ENCODE assay signal across 7 worm cellular contexts in genomic region chrIV:1054736-1055135, ce11.
A peak's percentile ranks its signal among the peaks of the same experiment; 100 is the strongest.
TF ChIP-seq lines count a peak whose summit lies in the region.

TSS of gene dcap-1 (minus strand) at chrIV:1054794.

TF ChIP-seq in whole organism, L1 larva, 84 proteins besides CTCF, POLR2A, EP300 and RAD21 (continues in another document):
- TF ChIP-seq C04F5.9 (tag; optimal IDR thresholded peaks at IDR 0.05; lab: Kevin White, UChicago) (peak; percentile 45), F16B12.6 (tag; optimal IDR thresholded peaks at IDR 0.05; lab: Kevin White, UChicago) (no peak), C16A3.4 (tag; optimal IDR thresholded peaks at IDR 0.05; lab: Kevin White, UChicago) (peak; percentile 12), ceh-82 (tag; optimal IDR thresholded peaks at IDR 0.05; lab: Kevin White, UChicago) (peak in 2 of 3 experiments; percentile 36 to 53), ceh-8 (GFP tag; optimal IDR thresholded peaks at IDR 0.05; lab: Kevin White, UChicago) (no peak), snu-23 (GFP tag; optimal IDR thresholded peaks at IDR 0.05; lab: Kevin White, UChicago) (peak; percentile 53), nhr-47 (tag; optimal IDR thresholded peaks at IDR 0.05; lab: Kevin White, UChicago) (peak; percentile 51), jun-1 (tag; optimal IDR thresholded peaks at IDR 0.05; lab: Kevin White, UChicago) (no peak), mab-9 (GFP tag; IDR thresholded peaks at IDR 0.05; lab: Robert Waterston, UW) (no peak), lin-13 (GFP tag; optimal IDR thresholded peaks at IDR 0.05; lab: Kevin White, UChicago) (no peak), mdl-1 (tag; optimal IDR thresholded peaks at IDR 0.05; lab: Kevin White, UChicago) (no peak), elt-2 (tag; optimal IDR thresholded peaks at IDR 0.05; lab: Kevin White, UChicago) (no peak), ceh-88 (GFP tag; IDR thresholded peaks at IDR 0.05; lab: Robert Waterston, UW) (no peak)

TF ChIP-seq in whole organism, L2 larva, 48 proteins besides CTCF, POLR2A, EP300 and RAD21 (continues in another document):
- TF ChIP-seq Y55F3AM.14 (GFP tag; optimal IDR thresholded peaks at IDR 0.05; lab: Kevin White, UChicago) (no peak), nhr-129 (tag; optimal IDR thresholded peaks at IDR 0.05; lab: Kevin White, UChicago) (peak; percentile 13), nhr-6 (tag; optimal IDR thresholded peaks at IDR 0.05; lab: Kevin White, UChicago) (no peak), lin-11 (tag; optimal IDR thresholded peaks at IDR 0.05; lab: Kevin White, UChicago) (no peak), mdl-1 (tag; optimal IDR thresholded peaks at IDR 0.05; lab: Kevin White, UChicago) (no peak), unc-62 (GFP tag; optimal IDR thresholded peaks at IDR 0.05; lab: Kevin White, UChicago) (no peak), elt-3 (tag; optimal IDR thresholded peaks at IDR 0.05; lab: Kevin White, UChicago) (no peak), lin-39 (tag; optimal IDR thresholded peaks at IDR 0.05; lab: Kevin White, UChicago) (no peak), crh-2 (tag; optimal IDR thresholded peaks at IDR 0.05; lab: Kevin White, UChicago) (peak; percentile 18), egl-27 (tag; optimal IDR thresholded peaks at IDR 0.05; lab: Kevin White, UChicago) (no peak), gmeb-1 (tag; optimal IDR thresholded peaks at IDR 0.05; lab: Kevin White, UChicago) (peak; percentile 4), R02D3.7 (tag; optimal IDR thresholded peaks at IDR 0.05; lab: Kevin White, UChicago) (peak; percentile 93), unc-39 (tag; optimal IDR thresholded peaks at IDR 0.05; lab: Kevin White, UChicago) (no peak), nhr-25 (tag; optimal IDR thresholded peaks at IDR 0.05; lab: Kevin White, UChicago) (no peak)

TF ChIP-seq in whole organism, L3 larva, 47 proteins besides CTCF, POLR2A, EP300 and RAD21 (continues in another document):
- TF ChIP-seq nhr-25 (tag; optimal IDR thresholded peaks at IDR 0.05; lab: Kevin White, UChicago) (peak; percentile 3), elt-1 (tag; optimal IDR thresholded peaks at IDR 0.05; lab: Kevin White, UChicago) (no peak), ceh-16 (tag; optimal IDR thresholded peaks at IDR 0.05; lab: Kevin White, UChicago) (no peak), nfya-1 (tag; optimal IDR thresholded peaks at IDR 0.05; lab: Kevin White, UChicago; ENCODE audit: insufficient read depth) (peak; percentile 21), nhr-77 (tag; optimal IDR thresholded peaks at IDR 0.05; lab: Kevin White, UChicago) (no peak), jun-1 (tag; optimal IDR thresholded peaks at IDR 0.05; lab: Kevin White, UChicago) (no peak), ceh-28 (tag; optimal IDR thresholded peaks at IDR 0.05; lab: Kevin White, UChicago) (no peak), fkh-2 (tag; optimal IDR thresholded peaks at IDR 0.05; lab: Kevin White, UChicago) (no peak), nhr-67 (tag; optimal IDR thresholded peaks at IDR 0.05; lab: Kevin White, UChicago) (no peak), ceh-82 (tag; optimal IDR thresholded peaks at IDR 0.05; lab: Kevin White, UChicago) (no peak), nhr-11 (tag; optimal IDR thresholded peaks at IDR 0.05; lab: Kevin White, UChicago) (no peak), nhr-43 (tag; optimal IDR thresholded peaks at IDR 0.05; lab: Kevin White, UChicago; ENCODE audit: poor library complexity, severe bottlenecking) (no peak), nhr-237 (tag; optimal IDR thresholded peaks at IDR 0.05; lab: Kevin White, UChicago) (no peak), ama-1 (optimal IDR thresholded peaks at IDR 0.05; lab: Kevin White, UChicago) (peak; percentile 12)

TF ChIP-seq in whole organism, L4 larva, 104 proteins besides CTCF, POLR2A, EP300 and RAD21 (continues in another document):
- TF ChIP-seq zag-1 (tag; optimal IDR thresholded peaks at IDR 0.05; lab: Kevin White, UChicago) (no peak), mep-1 (tag; optimal IDR thresholded peaks at IDR 0.05; lab: Kevin White, UChicago) (peak; percentile 18), spr-1 (tag; optimal IDR thresholded peaks at IDR 0.05; lab: Kevin White, UChicago) (no peak), T20F7.1 (GFP tag; optimal IDR thresholded peaks at IDR 0.05; lab: Kevin White, UChicago) (peak; percentile 96), Y48G9A.11 (GFP tag; IDR thresholded peaks at IDR 0.05; lab: Robert Waterston, UW) (peak; percentile 99), R02D3.7 (tag; optimal IDR thresholded peaks at IDR 0.05; lab: Kevin White, UChicago) (peak; percentile 77), lin-15B (tag; optimal IDR thresholded peaks at IDR 0.05; lab: Kevin White, UChicago) (no peak), lsy-2 (tag; optimal IDR thresholded peaks at IDR 0.05; lab: Kevin White, UChicago) (peak in 1 of 2 experiments; percentile 50), dpl-1 (GFP tag; optimal IDR thresholded peaks at IDR 0.05; lab: Kevin White, UChicago) (peak; percentile 30), lin-38 (GFP tag; IDR thresholded peaks at IDR 0.05; lab: Robert Waterston, UW) (peak; percentile 27; the same call in 1 of the 2 replicates), aha-1 (tag; lab: Kevin White, UChicago) (peak; percentile 23), daf-19 (GFP tag; conservative IDR thresholded peaks at IDR 0.05; lab: Robert Waterston, UW) (no peak), mes-2 (tag; optimal IDR thresholded peaks at IDR 0.05; lab: Kevin White, UChicago; ENCODE audit: poor library complexity, severe bottlenecking) (peak; percentile 42)

TF ChIP-seq in whole organism, early embryonic, 17 proteins besides CTCF, POLR2A, EP300 and RAD21:
- TF ChIP-seq tra-4 (tag; optimal IDR thresholded peaks at IDR 0.05; lab: Kevin White, UChicago) (peak; percentile 40), pes-1 (GFP tag; IDR thresholded peaks at IDR 0.05; lab: Robert Waterston, UW) (no peak)

TF ChIP-seq in whole organism, mixed stage, embryonic, 35 proteins besides CTCF, POLR2A, EP300 and RAD21:
- no peak for TF ChIP-seq lin-13 (tag; optimal IDR thresholded peaks at IDR 0.05; lab: Kevin White, UChicago)
- peak; percentile 42 for TF ChIP-seq ces-1 (GFP tag; optimal IDR thresholded peaks at IDR 0.05; lab: Kevin White, UChicago)
TF ChIP-seq in whole organism, mixed stage, embryonic: peak in this region for 1.

TF ChIP-seq in whole organism, young adult, 124 proteins besides CTCF, POLR2A, EP300 and RAD21:
- no peak for TF ChIP-seq die-1 (tag; optimal IDR thresholded peaks at IDR 0.05; lab: Kevin White, UChicago)
- TF ChIP-seq lin-35 (GFP tag; optimal IDR thresholded peaks at IDR 0.05; lab: Kevin White, UChicago) = peak in 1 of 3 experiments; percentile 40
- TF ChIP-seq gei-17 (GFP tag; optimal IDR thresholded peaks at IDR 0.05; lab: Kevin White, UChicago) = no peak
- no peak for TF ChIP-seq unc-130 (GFP tag; optimal IDR thresholded peaks at IDR 0.05; lab: Kevin White, UChicago)
- no peak for TF ChIP-seq lag-1 (GFP tag; IDR thresholded peaks at IDR 0.05; lab: Robert Waterston, UW)
- no peak for TF ChIP-seq lin-54 (GFP tag; optimal IDR thresholded peaks at IDR 0.05; lab: Kevin White, UChicago)
- TF ChIP-seq dox-1 (GFP tag; IDR thresholded peaks at IDR 0.05; lab: Robert Waterston, UW) = no peak
- TF ChIP-seq attf-3 (GFP tag; conservative IDR thresholded peaks at IDR 0.05; lab: Robert Waterston, UW) = peak; percentile 96
- TF ChIP-seq hrde-1 (tag; optimal IDR thresholded peaks at IDR 0.05; lab: Kevin White, UChicago; ENCODE audit: borderline replicate concordance) = no peak
- TF ChIP-seq mcd-1 (GFP tag; IDR thresholded peaks at IDR 0.05; lab: Robert Waterston, UW) = peak; percentile 19; the same call in 1 of the 2 replicates
- TF ChIP-seq mes-4 (tag; optimal IDR thresholded peaks at IDR 0.05; lab: Kevin White, UChicago) = no peak
